Worm (Caenorhabditis elegans): ENCODE measurements around the gene K11H12.9.

K11H12.9 gene

DNA sequence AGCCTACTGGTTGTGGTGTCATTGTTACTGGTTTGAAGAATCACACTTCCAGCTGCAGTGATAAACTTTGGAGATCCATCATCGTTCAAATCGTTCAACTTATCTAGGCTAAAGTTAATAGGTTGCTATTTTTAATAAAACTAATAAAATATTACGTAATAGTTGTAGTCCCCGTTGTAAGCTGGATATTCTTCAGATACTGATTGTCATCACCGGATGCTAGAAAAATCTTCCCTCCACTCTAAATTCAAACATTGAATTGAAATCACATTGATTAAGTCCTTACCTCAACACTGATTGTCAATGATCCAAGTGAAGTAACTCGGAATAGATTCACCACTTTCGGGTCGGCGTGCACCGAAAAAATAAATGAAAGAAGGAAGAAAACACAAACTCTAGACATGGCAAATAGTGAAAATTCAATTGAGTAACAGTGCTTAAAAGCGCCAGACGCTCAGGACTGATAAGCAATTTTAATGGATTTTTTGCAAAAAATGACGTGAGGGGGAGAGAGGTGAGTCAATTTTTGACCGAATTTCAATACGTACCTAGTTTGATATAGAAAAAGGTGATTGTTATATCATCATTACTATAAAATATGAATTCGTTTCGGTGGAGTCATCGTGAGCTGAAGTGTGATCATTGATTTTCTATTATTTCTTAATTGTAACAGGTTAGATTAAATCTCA lies 26.1 kb downstream of the K11H12.9 start, which contains the start of the genes K11H12.4 and K11H12.10:
Gene K11H12.4, minus strand, starts transcription at position 413 of the 689 bp plus-strand sequence.
Gene K11H12.10, plus strand, starts transcription at position 605 of the 689 bp plus-strand sequence.
- TF ChIP-seq fos-1 (tag; optimal IDR thresholded peaks at IDR 0.05) (peak; percentile 81), mdl-1 (tag; optimal IDR thresholded peaks at IDR 0.05) (no peak), mab-5 (tag; optimal IDR thresholded peaks at IDR 0.05) (no peak), nhr-25 (tag; optimal IDR thresholded peaks at IDR 0.05) (no peak), nhr-77 (tag; optimal IDR thresholded peaks at IDR 0.05) (no peak), skn-1 (tag; optimal IDR thresholded peaks at IDR 0.05) (no peak), ztf-1 (GFP tag; conservative IDR thresholded peaks at IDR 0.05) (no peak)

- TF ChIP-seq R02D3.7 (tag; optimal IDR thresholded peaks at IDR 0.05) (no peak), unc-39 (tag; optimal IDR thresholded peaks at IDR 0.05) (no peak)
Measured at ce11 chrIV:676280-676679, 26.8 kb downstream of the K11H12.9 start, which contains the start of gene K11H12.5. Gene K11H12.5, plus strand, starts transcription at chrIV:676580.

DNA sequence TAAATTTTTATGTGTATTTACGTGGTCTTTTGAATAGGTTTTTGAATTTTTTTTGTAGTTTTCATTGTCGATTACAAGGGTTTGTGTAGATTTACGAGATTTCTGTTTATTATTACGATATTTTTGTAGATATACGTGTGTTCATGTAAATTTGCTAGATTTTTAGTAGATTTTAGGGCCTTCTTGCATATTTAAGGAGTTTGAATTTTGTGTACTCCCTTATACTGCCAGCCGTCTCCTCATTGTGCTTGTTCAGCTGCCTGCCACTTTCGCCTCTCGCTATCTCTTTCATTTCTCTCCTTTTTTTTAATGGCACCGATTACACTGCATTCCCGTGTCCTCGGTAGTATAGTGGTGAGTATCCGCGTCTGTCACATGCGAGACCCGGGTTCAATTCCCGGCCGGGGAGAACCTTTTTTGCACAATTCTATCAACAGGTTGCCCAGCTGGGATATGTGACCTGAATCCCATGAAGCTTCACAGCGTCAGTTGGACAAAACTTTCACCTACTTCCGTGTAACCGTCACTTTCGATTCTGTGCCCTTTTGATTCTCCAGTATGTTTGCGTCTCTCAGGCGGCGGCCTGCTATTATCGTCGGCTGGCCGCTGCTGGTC lies 33.4 kb downstream of the K11H12.9 start:
- TF ChIP-seq crh-2 (tag; optimal IDR thresholded peaks at IDR 0.05): peak; percentile 44
- TF ChIP-seq lin-11 (tag; optimal IDR thresholded peaks at IDR 0.05): peak; percentile 20
- TF ChIP-seq F13H6.1 (tag; optimal IDR thresholded peaks at IDR 0.05): peak; percentile 58
- TF ChIP-seq ZK546.5 (tag; optimal IDR thresholded peaks at IDR 0.05): no peak
- no peak for TF ChIP-seq ceh-82 (tag; optimal IDR thresholded peaks at IDR 0.05)
- no peak for TF ChIP-seq peb-1 (tag; optimal IDR thresholded peaks at IDR 0.05)
- peak; percentile 23 for TF ChIP-seq nhr-11 (tag; optimal IDR thresholded peaks at IDR 0.05)
- TF ChIP-seq sma-9 (GFP tag; optimal IDR thresholded peaks at IDR 0.05): peak; percentile 58
- no peak for TF ChIP-seq sma-9 (tag; optimal IDR thresholded peaks at IDR 0.05)
- no peak for TF ChIP-seq nhr-12 (tag; optimal IDR thresholded peaks at IDR 0.05)
- peak; percentile 87 for TF ChIP-seq blmp-1 (tag; optimal IDR thresholded peaks at IDR 0.05; ENCODE audit: insufficient read depth)
- TF ChIP-seq nhr-129 (tag; optimal IDR thresholded peaks at IDR 0.05): peak; percentile 79
- peak; percentile 28 for TF ChIP-seq nhr-77 (tag; optimal IDR thresholded peaks at IDR 0.05)
- no peak for TF ChIP-seq nhr-237 (tag; optimal IDR thresholded peaks at IDR 0.05)
- peak; percentile 4 for TF ChIP-seq sem-4 (tag; optimal IDR thresholded peaks at IDR 0.05)
- no peak for TF ChIP-seq unc-62 (GFP tag; optimal IDR thresholded peaks at IDR 0.05)
- peak; percentile 8 for TF ChIP-seq nhr-6 (tag; optimal IDR thresholded peaks at IDR 0.05)
- peak; percentile 12 to 15 for TF ChIP-seq mdl-1 (tag; optimal IDR thresholded peaks at IDR 0.05)
- no peak for TF ChIP-seq skn-1 (tag; optimal IDR thresholded peaks at IDR 0.05)
- no peak for TF ChIP-seq alr-1 (tag; optimal IDR thresholded peaks at IDR 0.05)
- TF ChIP-seq unc-55 (GFP tag; optimal IDR thresholded peaks at IDR 0.05): peak; percentile 63
- peak; percentile 51 for TF ChIP-seq sma-3 (GFP tag; optimal IDR thresholded peaks at IDR 0.05)
- TF ChIP-seq C34F6.9 (tag; optimal IDR thresholded peaks at IDR 0.05): peak; percentile 50
- no peak for TF ChIP-seq lin-39 (tag; optimal IDR thresholded peaks at IDR 0.05)
- peak; percentile 81 for TF ChIP-seq nhr-21 (tag; optimal IDR thresholded peaks at IDR 0.05)
- TF ChIP-seq egl-27 (tag; optimal IDR thresholded peaks at IDR 0.05): no peak
- peak; percentile 65 for TF ChIP-seq Y55F3AM.14 (GFP tag; optimal IDR thresholded peaks at IDR 0.05)
- TF ChIP-seq lsy-2 (tag; optimal IDR thresholded peaks at IDR 0.05): peak in 1 of 2 experiments; percentile 36
- TF ChIP-seq ztf-11 (tag; optimal IDR thresholded peaks at IDR 0.05): no peak
- TF ChIP-seq gmeb-1 (tag; optimal IDR thresholded peaks at IDR 0.05): peak; percentile 69
- peak; percentile 60 for TF ChIP-seq fos-1 (tag; optimal IDR thresholded peaks at IDR 0.05)
- no peak for TF ChIP-seq ama-1 (optimal IDR thresholded peaks at IDR 0.05)
- TF ChIP-seq aly-2 (tag; optimal IDR thresholded peaks at IDR 0.05): no peak

DNA sequence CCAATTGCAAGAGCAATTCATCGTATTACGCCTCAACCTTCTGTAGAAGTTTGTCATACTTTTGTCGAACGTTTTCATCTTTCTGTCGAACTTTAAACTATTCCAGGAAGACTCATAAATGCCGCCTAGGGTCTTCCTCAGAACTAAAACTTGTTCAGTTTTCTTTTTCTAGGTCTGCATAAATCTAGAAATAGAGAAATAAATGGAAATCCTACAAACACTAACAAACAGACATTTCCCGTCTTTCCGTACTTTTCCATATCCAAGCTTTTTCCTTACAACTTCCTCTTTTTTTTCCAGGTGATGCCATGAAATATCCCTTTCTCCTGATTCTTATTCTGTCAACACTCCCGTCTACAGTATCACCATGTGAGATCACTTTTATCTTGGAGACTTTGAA lies 34.7 kb downstream of the K11H12.9 start, which contains the start of gene cutl-28:
Gene cutl-28, plus strand, starts transcription at position 301 of the 400 bp plus-strand sequence.
- TF ChIP-seq gmeb-1 (tag; optimal IDR thresholded peaks at IDR 0.05) (no peak), nhr-10 (tag; optimal IDR thresholded peaks at IDR 0.05) (no peak), R02D3.7 (tag; optimal IDR thresholded peaks at IDR 0.05) (no peak), mab-5 (tag; optimal IDR thresholded peaks at IDR 0.05) (no peak), ZK546.5 (tag; optimal IDR thresholded peaks at IDR 0.05) (no peak), ama-1 (optimal IDR thresholded peaks at IDR 0.05) (no peak), zag-1 (tag; optimal IDR thresholded peaks at IDR 0.05) (no peak)
